Worm (Caenorhabditis elegans): ENCODE measurements around the gene Y46G5A.22.

Gene Y46G5A.22

ce11 chrII:12809725-12810124 is 8.7 kb downstream of the Y46G5A.22 start:
- TF ChIP-seq pes-1 (GFP tag; IDR thresholded peaks at IDR 0.05) (no peak), F13C5.2 (tag; optimal IDR thresholded peaks at IDR 0.05) (no peak), sea-1 (GFP tag; conservative IDR thresholded peaks at IDR 0.05) (no peak), B0310.2 (tag; optimal IDR thresholded peaks at IDR 0.05) (no peak), flt-1 (GFP tag; IDR thresholded peaks at IDR 0.05) (no peak), tbx-37 (GFP tag; conservative IDR thresholded peaks at IDR 0.05) (no peak)

- TF ChIP-seq pes-1 (GFP tag; IDR thresholded peaks at IDR 0.05) = no peak
- no peak for TF ChIP-seq hmbx-1 (tag; optimal IDR thresholded peaks at IDR 0.05)
- no peak for TF ChIP-seq ama-1 (optimal IDR thresholded peaks at IDR 0.05)
- TF ChIP-seq hmg-4 (GFP tag; optimal IDR thresholded peaks at IDR 0.05) = no peak
- TF ChIP-seq ceh-36 (tag; optimal IDR thresholded peaks at IDR 0.05) = no peak
- no peak for TF ChIP-seq ets-7 (tag; optimal IDR thresholded peaks at IDR 0.05)
- no peak for TF ChIP-seq aly-1 (tag; optimal IDR thresholded peaks at IDR 0.05)
- TF ChIP-seq hnd-1 (tag; optimal IDR thresholded peaks at IDR 0.05) = no peak
These were observed 9.6 kb downstream of the Y46G5A.22 start for ce11 chrII:12808746-12809145.

- no peak for TF ChIP-seq ets-7 (tag; optimal IDR thresholded peaks at IDR 0.05)
- no peak for TF ChIP-seq tbx-11 (GFP tag; IDR thresholded peaks at IDR 0.05)
- no peak for TF ChIP-seq tbx-37 (GFP tag; conservative IDR thresholded peaks at IDR 0.05)
- TF ChIP-seq F13C5.2 (tag; optimal IDR thresholded peaks at IDR 0.05) = no peak
- no peak for TF ChIP-seq hmg-4 (GFP tag; optimal IDR thresholded peaks at IDR 0.05)
- TF ChIP-seq flt-1 (GFP tag; IDR thresholded peaks at IDR 0.05) = no peak
- TF ChIP-seq tra-4 (tag; optimal IDR thresholded peaks at IDR 0.05) = no peak
- no peak for TF ChIP-seq ceh-13 (GFP tag; optimal IDR thresholded peaks at IDR 0.05)
- no peak for TF ChIP-seq ceh-36 (tag; optimal IDR thresholded peaks at IDR 0.05)
- no peak for TF ChIP-seq scrt-1 (GFP tag; IDR thresholded peaks at IDR 0.05)
- TF ChIP-seq ama-1 (optimal IDR thresholded peaks at IDR 0.05) = no peak
- TF ChIP-seq hmbx-1 (tag; optimal IDR thresholded peaks at IDR 0.05) = no peak
- no peak for TF ChIP-seq aly-1 (tag; optimal IDR thresholded peaks at IDR 0.05)
- TF ChIP-seq hnd-1 (tag; optimal IDR thresholded peaks at IDR 0.05) = no peak
- no peak for TF ChIP-seq pes-1 (GFP tag; IDR thresholded peaks at IDR 0.05)
These were observed 11.7 kb downstream of the Y46G5A.22 start, which contains the start of gene spds-1 for ce11 chrII:12806602-12807182. Gene spds-1 (plus strand): TSS chrII:12806899.

DNA sequence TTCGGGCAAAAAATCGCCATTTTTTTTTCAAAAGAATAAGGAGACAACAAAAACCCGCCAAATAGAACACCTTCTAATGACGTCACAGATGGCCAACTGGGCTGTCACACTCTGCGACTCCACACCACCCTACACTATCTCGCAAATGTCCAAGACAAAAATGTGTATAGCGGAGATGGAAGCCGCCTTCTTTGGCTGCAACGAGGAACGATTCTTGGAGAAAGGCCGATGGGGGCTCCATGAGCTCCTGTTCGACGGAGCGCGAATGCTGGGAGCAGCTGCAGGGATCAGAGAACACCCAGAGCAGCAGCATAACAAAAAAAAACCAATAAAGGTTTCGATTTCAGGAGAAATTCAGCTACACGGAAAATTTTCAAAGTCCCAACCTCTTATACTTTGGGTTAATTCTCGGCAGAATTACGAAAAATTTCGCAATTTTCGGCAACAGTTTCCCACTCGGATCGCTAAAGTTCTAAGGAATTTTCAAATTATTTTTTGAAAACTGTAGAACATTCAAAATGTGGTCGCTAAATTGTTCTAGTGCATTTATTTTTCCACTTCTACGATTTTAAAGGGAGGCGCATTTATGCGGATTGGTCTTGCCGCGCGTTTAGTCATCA is 12.5 kb downstream of the Y46G5A.22 start:
- TF ChIP-seq flt-1 (GFP tag; IDR thresholded peaks at IDR 0.05) (no peak), hmbx-1 (tag; optimal IDR thresholded peaks at IDR 0.05) (no peak), scrt-1 (GFP tag; IDR thresholded peaks at IDR 0.05) (no peak), tbx-11 (GFP tag; IDR thresholded peaks at IDR 0.05) (no peak), hnd-1 (tag; optimal IDR thresholded peaks at IDR 0.05) (no peak), tra-4 (tag; optimal IDR thresholded peaks at IDR 0.05) (no peak), ets-7 (tag; optimal IDR thresholded peaks at IDR 0.05) (no peak), aly-1 (tag; optimal IDR thresholded peaks at IDR 0.05) (no peak), pes-1 (GFP tag; IDR thresholded peaks at IDR 0.05) (no peak), F13C5.2 (tag; optimal IDR thresholded peaks at IDR 0.05) (no peak), ama-1 (optimal IDR thresholded peaks at IDR 0.05) (no peak), sea-1 (GFP tag; conservative IDR thresholded peaks at IDR 0.05) (no peak), B0310.2 (tag; optimal IDR thresholded peaks at IDR 0.05) (no peak), tbx-37 (GFP tag; conservative IDR thresholded peaks at IDR 0.05) (no peak), ceh-13 (GFP tag; optimal IDR thresholded peaks at IDR 0.05) (no peak), hmg-4 (GFP tag; optimal IDR thresholded peaks at IDR 0.05) (no peak)

- TF ChIP-seq tra-4 (tag; optimal IDR thresholded peaks at IDR 0.05) = no peak
- no peak for TF ChIP-seq B0310.2 (tag; optimal IDR thresholded peaks at IDR 0.05)
- TF ChIP-seq ets-7 (tag; optimal IDR thresholded peaks at IDR 0.05) = no peak
- no peak for TF ChIP-seq pes-1 (GFP tag; IDR thresholded peaks at IDR 0.05)
- no peak for TF ChIP-seq sea-1 (GFP tag; conservative IDR thresholded peaks at IDR 0.05)
- TF ChIP-seq F13C5.2 (tag; optimal IDR thresholded peaks at IDR 0.05) = no peak
- no peak for TF ChIP-seq flt-1 (GFP tag; IDR thresholded peaks at IDR 0.05)
- TF ChIP-seq hmg-4 (GFP tag; optimal IDR thresholded peaks at IDR 0.05) = no peak
These were observed 13.2 kb downstream of the Y46G5A.22 start, which contains the start of the genes Y46G5A.18 and Y46G5A.47 for ce11 chrII:12805161-12805560. Gene Y46G5A.18 (minus strand): TSS chrII:12805261. Gene Y46G5A.47 (minus strand): TSS chrII:12805306.

- TF ChIP-seq ets-7 (tag; optimal IDR thresholded peaks at IDR 0.05) (no peak), tbx-37 (GFP tag; conservative IDR thresholded peaks at IDR 0.05) (no peak), flt-1 (GFP tag; IDR thresholded peaks at IDR 0.05) (no peak), F13C5.2 (tag; optimal IDR thresholded peaks at IDR 0.05) (no peak), tra-4 (tag; optimal IDR thresholded peaks at IDR 0.05) (no peak), ceh-13 (GFP tag; optimal IDR thresholded peaks at IDR 0.05) (no peak), hnd-1 (tag; optimal IDR thresholded peaks at IDR 0.05) (no peak), pes-1 (GFP tag; IDR thresholded peaks at IDR 0.05) (no peak), ama-1 (optimal IDR thresholded peaks at IDR 0.05) (no peak), B0310.2 (tag; optimal IDR thresholded peaks at IDR 0.05) (no peak), hmg-4 (GFP tag; optimal IDR thresholded peaks at IDR 0.05) (no peak), tbx-11 (GFP tag; IDR thresholded peaks at IDR 0.05) (no peak), scrt-1 (GFP tag; IDR thresholded peaks at IDR 0.05) (no peak), sea-1 (GFP tag; conservative IDR thresholded peaks at IDR 0.05) (no peak), hmbx-1 (tag; optimal IDR thresholded peaks at IDR 0.05) (no peak)
These were observed 18.4 kb downstream of the Y46G5A.22 start for ce11 chrII:12799927-12800522.

DNA sequence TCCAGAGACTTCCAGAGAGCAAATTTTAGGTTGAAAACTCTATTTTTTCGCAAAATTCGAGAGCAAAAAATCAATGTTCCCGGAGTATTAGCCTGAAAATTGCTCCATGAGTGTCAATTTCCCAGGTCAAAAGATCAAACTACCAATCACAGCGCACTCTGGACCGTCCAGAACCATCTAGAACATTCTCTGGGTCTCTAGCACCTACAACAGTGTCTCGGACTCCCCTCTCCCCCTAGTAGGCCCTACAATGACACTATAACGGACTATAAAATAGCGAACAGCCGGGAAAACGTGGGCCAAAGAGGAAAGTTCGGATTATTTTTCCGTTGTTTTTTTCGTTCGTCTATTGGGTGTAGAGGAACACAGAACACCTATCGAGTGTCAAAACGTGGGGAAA is 19.0 kb downstream of the Y46G5A.22 start:
- TF ChIP-seq tra-4 (tag; optimal IDR thresholded peaks at IDR 0.05) (no peak), ama-1 (optimal IDR thresholded peaks at IDR 0.05) (no peak), scrt-1 (GFP tag; IDR thresholded peaks at IDR 0.05) (no peak), aly-1 (tag; optimal IDR thresholded peaks at IDR 0.05) (no peak), tbx-11 (GFP tag; IDR thresholded peaks at IDR 0.05) (no peak), hmbx-1 (tag; optimal IDR thresholded peaks at IDR 0.05) (no peak), pes-1 (GFP tag; IDR thresholded peaks at IDR 0.05) (no peak), B0310.2 (tag; optimal IDR thresholded peaks at IDR 0.05) (no peak), tbx-37 (GFP tag; conservative IDR thresholded peaks at IDR 0.05) (no peak), ceh-36 (tag; optimal IDR thresholded peaks at IDR 0.05) (no peak), ceh-13 (GFP tag; optimal IDR thresholded peaks at IDR 0.05) (no peak)

Measured in whole organism, early embryonic.